Fruit fly (Drosophila melanogaster) whole organism, adult: ENCODE results near the gene CG9395.

Source experiments
- CG7045 ChIP-seq: fragments of 200-800 bp; sonication (Bioruptor generic); optimal IDR thresholded peaks from 2 replicates; lab custom pipeline; 2017; ENCODE audit warnings: missing biosample characterization, mild to moderate bottlenecking, missing genetic modification characterization
- Mnt ChIP-seq: fragments of 200-800 bp; sonication (Bioruptor generic); optimal IDR thresholded peaks from 2 replicates; lab custom pipeline; 2016; ENCODE audit warnings: missing biosample characterization, mild to moderate bottlenecking, missing genetic modification characterization

dm6 chr2L:13399565-13399964, 44.7 kb upstream of the CG9395 start:
- no peak for TF ChIP-seq Mnt
- TF ChIP-seq CG7045 (GFP tag; lab: Kevin White, UChicago) = no peak
